Fruit fly (Drosophila melanogaster): Measurements from ENCODE around the gene CG6836.

CG6836 gene

DNA sequence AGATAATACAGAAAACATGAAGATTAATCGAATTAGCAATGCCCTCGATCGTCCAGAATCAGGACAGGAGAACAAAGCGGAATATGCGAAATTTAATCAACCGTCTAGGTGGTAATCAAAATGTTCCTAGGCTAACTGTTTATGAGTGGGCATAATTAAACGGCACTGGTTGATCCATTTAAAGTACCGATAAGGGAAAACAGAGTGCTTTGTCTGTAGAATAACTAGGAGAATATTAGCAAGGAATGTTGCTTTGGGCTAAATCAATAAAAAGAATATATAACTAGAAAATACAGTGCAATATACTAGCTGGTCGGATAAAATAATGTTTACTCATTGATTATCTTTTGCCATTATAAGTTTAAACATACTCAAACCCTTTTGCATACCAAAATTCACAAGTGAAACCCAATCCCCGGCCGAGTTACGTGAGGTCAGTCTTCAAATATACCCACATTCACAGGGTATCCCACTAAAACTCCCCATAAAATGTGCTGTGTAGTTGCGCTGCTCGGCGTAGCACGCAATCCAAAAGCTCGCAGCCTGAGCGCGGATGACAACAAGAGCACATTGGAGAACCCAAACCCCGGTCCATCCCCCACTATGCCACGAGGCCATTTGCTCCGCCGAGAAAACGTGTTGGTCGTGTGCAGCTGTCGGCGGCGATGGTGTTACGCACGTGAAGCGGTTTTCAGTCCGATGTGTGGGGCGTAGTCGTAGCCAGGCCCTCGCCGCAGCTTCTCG lies 45.8 kb downstream of the CG6836 start (continued):
- TF ChIP-seq Hand (GFP tag; optimal IDR thresholded peaks at IDR 0.05) = no peak
- peak; percentile 65 for TF ChIP-seq Xbp1 (GFP tag; optimal IDR thresholded peaks at IDR 0.05)
- peak; percentile 57 for TF ChIP-seq CG17612 (GFP tag; IDR thresholded peaks at IDR 0.05)
- TF ChIP-seq CG12769 (tag; optimal IDR thresholded peaks at IDR 0.05) = peak; percentile 96
- TF ChIP-seq bcd (GFP tag; optimal IDR thresholded peaks at IDR 0.05) = peak; percentile 81
- TF ChIP-seq NC2β (GFP tag; optimal IDR thresholded peaks at IDR 0.05) = peak; percentile 38
- no peak for TF ChIP-seq yki (optimal IDR thresholded peaks at IDR 0.05)
- peak; percentile 71 for TF ChIP-seq CG15269 (tag; optimal IDR thresholded peaks at IDR 0.05)
- no peak for TF ChIP-seq CG7271 (tag; optimal IDR thresholded peaks at IDR 0.05)
- peak; percentile 27; the same call in 1 of the 2 replicates for TF ChIP-seq wor (GFP tag; IDR thresholded peaks at IDR 0.05)
- no peak for TF ChIP-seq ato (GFP tag; IDR thresholded peaks at IDR 0.05; ENCODE audit: partially characterized antibody)
- peak; percentile 25 for TF ChIP-seq CG5180 (GFP tag; optimal IDR thresholded peaks at IDR 0.05)
- no peak for TF ChIP-seq Hr78 (GFP tag; optimal IDR thresholded peaks at IDR 0.05)
- TF ChIP-seq ken (GFP tag; IDR thresholded peaks at IDR 0.05) = peak; percentile 32; the same call in 1 of the 3 replicates
- peak; percentile 74 for TF ChIP-seq Ptx1 (GFP tag; IDR thresholded peaks at IDR 0.05)
- TF ChIP-seq HLH54F (GFP tag; optimal IDR thresholded peaks at IDR 0.05) = peak; percentile 83
- TF ChIP-seq CG10274 (GFP tag; optimal IDR thresholded peaks at IDR 0.05) = peak; percentile 68
- TF ChIP-seq CG17802 (tag; optimal IDR thresholded peaks at IDR 0.05) = no peak
- TF ChIP-seq Vsx1 (GFP tag; optimal IDR thresholded peaks at IDR 0.05) = peak; percentile 43
- peak; percentile 96 for TF ChIP-seq D19B (GFP tag; optimal IDR thresholded peaks at IDR 0.05)
- peak; percentile 60 for TF ChIP-seq CG7372 (GFP tag; IDR thresholded peaks at IDR 0.05)
- peak; percentile 27 for TF ChIP-seq ATbp (GFP tag; optimal IDR thresholded peaks at IDR 0.05)
- TF ChIP-seq Fer2 (tag; optimal IDR thresholded peaks at IDR 0.05) = peak; percentile 24
- peak; percentile 69 for TF ChIP-seq Hsf (GFP tag; optimal IDR thresholded peaks at IDR 0.05)
- peak; percentile 28; the same call in 2 of the 4 replicates for TF ChIP-seq Dll (GFP tag; IDR thresholded peaks at IDR 0.05; ENCODE audit: partially characterized antibody)
- no peak for TF ChIP-seq CG5953 (GFP tag; IDR thresholded peaks at IDR 0.05)
- peak; percentile 55 for TF ChIP-seq CG8388 (GFP tag; optimal IDR thresholded peaks at IDR 0.05)
- peak; percentile 52; the same call in 1 of the 2 replicates for TF ChIP-seq CG32772 (GFP tag; IDR thresholded peaks at IDR 0.05)
- peak; percentile 30 for TF ChIP-seq CG33213 (GFP tag; optimal IDR thresholded peaks at IDR 0.05)
- TF ChIP-seq trh (GFP tag; optimal IDR thresholded peaks at IDR 0.05) = peak; percentile 30
- TF ChIP-seq Nf-YA (GFP tag; IDR thresholded peaks at IDR 0.05) = no peak
- peak; percentile 37 for TF ChIP-seq Ssrp (tag; optimal IDR thresholded peaks at IDR 0.05)
- peak; percentile 72 for TF ChIP-seq nmo (GFP tag; optimal IDR thresholded peaks at IDR 0.05)
- TF ChIP-seq disco-r (GFP tag; optimal IDR thresholded peaks at IDR 0.05) = peak; percentile 44
- peak; percentile 68 for TF ChIP-seq CG16815 (GFP tag; optimal IDR thresholded peaks at IDR 0.05)
- TF ChIP-seq CG9932 (GFP tag; IDR thresholded peaks at IDR 0.05) = peak; percentile 74
- peak; percentile 67 for TF ChIP-seq CG11560 (tag; IDR thresholded peaks at IDR 0.05)
- peak; percentile 18 for TF ChIP-seq Ets97D (GFP tag; optimal IDR thresholded peaks at IDR 0.05)
- TF ChIP-seq C15 (GFP tag; IDR thresholded peaks at IDR 0.05) = no peak
- peak; percentile 76 for TF ChIP-seq CG10209 (GFP tag; optimal IDR thresholded peaks at IDR 0.05)
- no peak for TF ChIP-seq MESR4 (GFP tag; optimal IDR thresholded peaks at IDR 0.05)
- TF ChIP-seq Dref (GFP tag; IDR thresholded peaks at IDR 0.05) = no peak
- 0 out of 2 replicates have a peak, but pooled peaks have one; percentile 4 for TF ChIP-seq Rx (GFP tag; IDR thresholded peaks at IDR 0.05)
- peak; percentile 55 for TF ChIP-seq Nf-YB (GFP tag; optimal IDR thresholded peaks at IDR 0.05)
- TF ChIP-seq ro (GFP tag; IDR thresholded peaks at IDR 0.05) = 0 out of 2 replicates have a peak, but pooled peaks have one; percentile 14
- no peak; the same call in 1 of the 2 replicates for TF ChIP-seq onecut (GFP tag; IDR thresholded peaks at IDR 0.05)
- TF ChIP-seq CG2129 (GFP tag; IDR thresholded peaks at IDR 0.05; ENCODE audit: partially characterized antibody) = no peak
- no peak for TF ChIP-seq lov (optimal IDR thresholded peaks at IDR 0.05)
- 0 out of 3 replicates have a peak, but pooled peaks have one; percentile 40 for TF ChIP-seq lov (GFP tag; IDR thresholded peaks at IDR 0.05)
